Fruit fly (Drosophila melanogaster) whole organism, embryonic: ENCODE data around the gene Obp28a.

ENCODE experiments used
- ATbp ChIP-seq: fragments of 200-800 bp; sonication (Bioruptor generic); optimal IDR thresholded peaks from 2 replicates; lab custom pipeline; 2017; ENCODE audit warnings: missing biosample characterization, mild to moderate bottlenecking, missing genetic modification characterization, missing genetic modification reagents
- CG10462 ChIP-seq: fragments of 200-800 bp; sonication (Bioruptor generic); optimal IDR thresholded peaks from 2 replicates; lab custom pipeline; 2016; ENCODE audit warnings: missing biosample characterization, missing genetic modification characterization
- CG10654 ChIP-seq: fragments of 200-800 bp; sonication (Bioruptor generic); optimal IDR thresholded peaks from 2 replicates; lab custom pipeline; 2016; ENCODE audit warnings: missing biosample characterization, missing genetic modification characterization
- CG10959 ChIP-seq: fragments of 200-800 bp; sonication (Bioruptor generic); IDR thresholded peaks from 2 replicates; pipeline ENCODE4 v1.3.6; 2022; ENCODE audit warnings: missing biosample characterization, missing genetic modification characterization
- CG10979 ChIP-seq: fragments of 200-800 bp; sonication (Bioruptor generic); optimal IDR thresholded peaks from 2 replicates; lab custom pipeline; 2018; ENCODE audit warnings: missing biosample characterization, mild to moderate bottlenecking, missing genetic modification characterization, moderate library complexity
- CG11456 ChIP-seq: fragments of 200-800 bp; sonication (Bioruptor generic); IDR thresholded peaks from 3 replicates; pipeline ENCODE4 v1.3.6; 2022; ENCODE audit warnings: missing biosample characterization, missing genetic modification characterization
- CG12236 ChIP-seq: fragments of 200-800 bp; sonication (Bioruptor generic); optimal IDR thresholded peaks from 2 replicates; lab custom pipeline; 2016; ENCODE audit warnings: missing biosample characterization, missing genetic modification characterization
- CG1529 ChIP-seq: fragments of 200-800 bp; sonication (Bioruptor generic); optimal IDR thresholded peaks from 3 replicates; lab custom pipeline; 2018; ENCODE audit warnings: missing biosample characterization, missing genetic modification characterization
- CG15514 ChIP-seq: fragments of 200-800 bp; sonication (Bioruptor generic); optimal IDR thresholded peaks from 3 replicates; lab custom pipeline; 2017; ENCODE audit warnings: missing biosample characterization, missing genetic modification characterization, mild to moderate bottlenecking, moderate library complexity, missing genetic modification reagents
- CG16815 ChIP-seq: fragments of 200-800 bp; sonication (Bioruptor generic); optimal IDR thresholded peaks from 3 replicates; lab custom pipeline; 2017; ENCODE audit warnings: missing biosample characterization, mild to moderate bottlenecking, missing genetic modification characterization
- CG17328 ChIP-seq: fragments of 200-800 bp; sonication (Bioruptor generic); IDR thresholded peaks from 2 replicates; pipeline ENCODE4 v1.3.6; 2022; ENCODE audit warnings: missing biosample characterization, missing genetic modification characterization
- CG17361 ChIP-seq: fragments of 200-800 bp; sonication (Bioruptor generic); IDR thresholded peaks from 3 replicates; pipeline ENCODE4 v1.3.6; 2022; ENCODE audit warnings: missing biosample characterization, missing genetic modification characterization
- CG17568 ChIP-seq: fragments of 200-800 bp; sonication (Bioruptor generic); optimal IDR thresholded peaks from 2 replicates; lab custom pipeline; 2018; ENCODE audit warnings: missing biosample characterization, mild to moderate bottlenecking, missing genetic modification characterization, moderate library complexity
- CG17612 ChIP-seq: fragments of 200-800 bp; sonication (Bioruptor generic); IDR thresholded peaks from 2 replicates; pipeline ENCODE4 v1.3.6; 2022; ENCODE audit warnings: missing biosample characterization, missing genetic modification characterization
- CG2116 ChIP-seq: fragments of 200-800 bp; sonication (Bioruptor generic); optimal IDR thresholded peaks from 3 replicates; lab custom pipeline; 2018; ENCODE audit warnings: missing biosample characterization, mild to moderate bottlenecking, missing genetic modification characterization
- CG2199 ChIP-seq: fragments of 200-800 bp; sonication (Bioruptor generic); IDR thresholded peaks from 3 replicates; pipeline ENCODE4 v1.3.6; 2022; ENCODE audit warnings: missing biosample characterization, missing genetic modification characterization
- CG3065 ChIP-seq: fragments of 200-800 bp; sonication (Bioruptor generic); optimal IDR thresholded peaks from 2 replicates; lab custom pipeline; 2016; ENCODE audit warnings: missing biosample characterization, missing genetic modification characterization
- CG34224 ChIP-seq: fragments of 200-800 bp; sonication (Bioruptor generic); IDR thresholded peaks from 3 replicates; pipeline ENCODE4 v1.3.6; 2022; ENCODE audit warnings: missing biosample characterization, missing genetic modification characterization; ENCODE audit not compliant: partially characterized antibody
- CG4730 ChIP-seq: fragments of 200-800 bp; sonication (Bioruptor generic); IDR thresholded peaks from 2 replicates; pipeline ENCODE4 v1.3.6; 2022; ENCODE audit warnings: missing biosample characterization, missing genetic modification characterization
- CG5245 ChIP-seq: fragments of 200-800 bp; sonication (Bioruptor generic); optimal IDR thresholded peaks from 3 replicates; lab custom pipeline; 2016; ENCODE audit warnings: missing biosample characterization, missing genetic modification characterization
- CG6654 ChIP-seq: fragments of 200-800 bp; sonication (Bioruptor generic); optimal IDR thresholded peaks from 2 replicates; lab custom pipeline; 2017; ENCODE audit warnings: missing biosample characterization, mild to moderate bottlenecking, missing genetic modification characterization
- CG7357 ChIP-seq: fragments of 200-800 bp; sonication (Bioruptor generic); IDR thresholded peaks from 3 replicates; pipeline ENCODE4 v1.3.6; 2022; ENCODE audit warnings: missing biosample characterization, missing genetic modification characterization
- CG7928 ChIP-seq: fragments of 200-800 bp; sonication (Bioruptor generic); optimal IDR thresholded peaks from 2 replicates; lab custom pipeline; 2017; ENCODE audit warnings: missing biosample characterization, mild to moderate bottlenecking, missing genetic modification characterization
- Chrac-16 ChIP-seq: fragments of 200-800 bp; sonication (Bioruptor generic); optimal IDR thresholded peaks from 3 replicates; lab custom pipeline; 2016; ENCODE audit warnings: missing biosample characterization, missing genetic modification characterization
- Ets65A ChIP-seq: fragments of 200-800 bp; sonication (Bioruptor generic); peaks from one replicate; lab custom pipeline; 2016; ENCODE audit warnings: missing biosample characterization, missing genetic modification characterization
- Hand ChIP-seq: fragments of 200-800 bp; sonication (Bioruptor generic); optimal IDR thresholded peaks from 2 replicates; lab custom pipeline; 2017; ENCODE audit warnings: mild to moderate bottlenecking, missing biosample characterization, missing genetic modification reagents, missing genetic modification characterization
- Kr ChIP-seq: fragments of 200-800 bp; sonication (Bioruptor generic); optimal IDR thresholded peaks from 2 replicates; lab custom pipeline; 2017; ENCODE audit warnings: missing biosample characterization, mild to moderate bottlenecking, missing genetic modification characterization
- Med ChIP-seq: fragments of 200-800 bp; sonication (Bioruptor generic); peaks from one replicate; lab custom pipeline; 2016; ENCODE audit warnings: missing biosample characterization, missing genetic modification characterization, mild to moderate bottlenecking, inconsistent platforms, moderate library complexity
- Nf-YB ChIP-seq: fragments of 200-800 bp; sonication (Bioruptor generic); optimal IDR thresholded peaks from 3 replicates; lab custom pipeline; 2019; ENCODE audit warnings: missing biosample characterization, mild to moderate bottlenecking, missing genetic modification characterization, moderate library complexity
- Sry-β ChIP-seq: fragments of 200-800 bp; sonication (Bioruptor generic); optimal IDR thresholded peaks from 2 replicates; lab custom pipeline; 2018; ENCODE audit warnings: missing biosample characterization, mild to moderate bottlenecking, missing genetic modification characterization, moderate library complexity
- Taf1 ChIP-seq: fragments of 200-800 bp; sonication (Bioruptor generic); IDR thresholded peaks from 2 replicates; pipeline ENCODE4 v1.3.6; 2022; ENCODE audit warnings: missing biosample characterization, missing genetic modification characterization
- cad ChIP-seq: fragments of >200 bp; optimal IDR thresholded peaks from 2 replicates; lab custom pipeline; 2017; ENCODE audit warnings: missing biosample characterization, missing genetic modification characterization
- chif ChIP-seq, 2 experiments: fragments of 200-800 bp; sonication (Bioruptor generic); optimal IDR thresholded peaks; 3 replicates each; lab custom pipeline; 2016; ENCODE audit warnings: missing biosample characterization in 2 of 2, missing genetic modification characterization in 2 of 2
- chinmo ChIP-seq: fragments of 200-800 bp; sonication (Bioruptor generic); IDR thresholded peaks from 4 replicates; pipeline ENCODE4 v1.3.6; 2022; ENCODE audit warnings: missing biosample characterization, missing genetic modification characterization; ENCODE audit not compliant: partially characterized antibody
- crol ChIP-seq: fragments of 200-800 bp; sonication (Bioruptor generic); IDR thresholded peaks from 2 replicates; pipeline ENCODE4 v1.3.6; 2022; ENCODE audit warnings: missing biosample characterization, missing genetic modification characterization
- da ChIP-seq: fragments of 200-800 bp; sonication (Bioruptor generic); optimal IDR thresholded peaks from 2 replicates; lab custom pipeline; 2016; ENCODE audit warnings: missing biosample characterization, missing genetic modification characterization
- esg ChIP-seq: fragments of 200-800 bp; sonication (Bioruptor generic); conservative IDR thresholded peaks from 2 replicates; pipeline ENCODE4 v1.3.6; 2022; ENCODE audit warnings: missing biosample characterization, missing genetic modification characterization
- ken ChIP-seq: fragments of 200-800 bp; sonication (Bioruptor generic); IDR thresholded peaks from 3 replicates; pipeline ENCODE4 v1.3.6; 2022; ENCODE audit warnings: missing biosample characterization, missing genetic modification characterization
- lov ChIP-seq, 2 experiments: fragments of 200-800 bp in 1 of 2; fragments of >200 bp in 1 of 2; sonication (Bioruptor generic) in 1 of 2; IDR thresholded peaks in 1 of 2; optimal IDR thresholded peaks in 1 of 2; 2 replicates in 1 of 2; 3 replicates in 1 of 2; pipeline versions ENCODE4 v1.3.6 to Lab custom; 2017 to 2022; ENCODE audit warnings: missing biosample characterization in 1 of 2, missing genetic modification characterization in 1 of 2
- nom ChIP-seq: fragments of 200-800 bp; sonication (Bioruptor generic); optimal IDR thresholded peaks from 2 replicates; lab custom pipeline; 2017; ENCODE audit warnings: missing biosample characterization, missing genetic modification characterization, mild to moderate bottlenecking, moderate library complexity, missing genetic modification reagents
- pnt ChIP-seq: fragments of 200-800 bp; sonication (Bioruptor generic); optimal IDR thresholded peaks from 3 replicates; lab custom pipeline; 2016; ENCODE audit warnings: missing biosample characterization, missing genetic modification characterization
- scrt ChIP-seq: fragments of 200-800 bp; sonication (Bioruptor generic); optimal IDR thresholded peaks from 2 replicates; lab custom pipeline; 2018; ENCODE audit warnings: missing biosample characterization, mild to moderate bottlenecking, missing genetic modification characterization, moderate library complexity
- slou ChIP-seq: fragments of 200-800 bp; sonication (Bioruptor generic); optimal IDR thresholded peaks from 3 replicates; lab custom pipeline; 2016; ENCODE audit warnings: missing biosample characterization, missing genetic modification characterization
- sqz ChIP-seq: fragments of 200-800 bp; sonication (Bioruptor generic); optimal IDR thresholded peaks from 3 replicates; lab custom pipeline; 2018; ENCODE audit warnings: missing biosample characterization, mild to moderate bottlenecking, missing genetic modification characterization
- vvl ChIP-seq: fragments of 200-800 bp; sonication (Bioruptor generic); IDR thresholded peaks from 2 replicates; pipeline ENCODE4 v1.3.6; 2022; ENCODE audit warnings: missing biosample characterization, missing genetic modification characterization
- zf30C ChIP-seq: fragments of 200-800 bp; sonication (Bioruptor generic); optimal IDR thresholded peaks from 3 replicates; lab custom pipeline; 2018; ENCODE audit warnings: missing biosample characterization, mild to moderate bottlenecking, missing genetic modification characterization

Obp28a gene

DNA sequence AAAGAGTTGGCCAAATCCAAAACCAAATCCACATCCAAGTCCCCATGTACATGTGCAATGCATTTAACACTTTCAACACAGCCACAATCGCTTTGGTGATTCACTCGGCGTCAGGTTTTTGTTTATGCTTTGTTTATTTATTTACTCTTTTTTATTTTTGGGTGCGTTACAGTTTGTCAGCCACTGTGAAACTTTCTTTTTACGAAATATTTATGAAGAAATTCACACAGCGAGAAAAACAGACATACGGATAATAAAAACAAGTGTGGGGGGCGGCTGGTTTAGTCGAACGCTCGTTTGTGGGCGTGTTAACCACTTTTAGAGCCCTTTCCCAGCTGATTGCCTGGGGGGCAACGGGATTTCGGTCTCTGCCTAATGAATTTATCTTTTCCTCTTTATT lies 11.7 kb upstream of the Obp28a start:
- TF ChIP-seq ken (GFP tag; lab: Robert Waterston, UW) (0 out of 3 replicates have a peak, but pooled peaks have one; percentile 20), chif (GFP tag; optimal IDR thresholded peaks at IDR 0.05; lab: Kevin White, UChicago) (no peak), CG1529 (GFP tag; lab: Kevin White, UChicago) (no peak), CG10654 (GFP tag; lab: Kevin White, UChicago) (no peak), cad (peak; percentile 10), CG5245 (GFP tag; lab: Kevin White, UChicago) (no peak), vvl (GFP tag; lab: Robert Waterston, UW) (peak; percentile 33; the same call in 1 of the 2 replicates), CG6654 (GFP tag; lab: Kevin White, UChicago) (peak; percentile 93), CG17568 (GFP tag; lab: Kevin White, UChicago) (no peak), zf30C (GFP tag; lab: Kevin White, UChicago) (peak; percentile 16)

DNA sequence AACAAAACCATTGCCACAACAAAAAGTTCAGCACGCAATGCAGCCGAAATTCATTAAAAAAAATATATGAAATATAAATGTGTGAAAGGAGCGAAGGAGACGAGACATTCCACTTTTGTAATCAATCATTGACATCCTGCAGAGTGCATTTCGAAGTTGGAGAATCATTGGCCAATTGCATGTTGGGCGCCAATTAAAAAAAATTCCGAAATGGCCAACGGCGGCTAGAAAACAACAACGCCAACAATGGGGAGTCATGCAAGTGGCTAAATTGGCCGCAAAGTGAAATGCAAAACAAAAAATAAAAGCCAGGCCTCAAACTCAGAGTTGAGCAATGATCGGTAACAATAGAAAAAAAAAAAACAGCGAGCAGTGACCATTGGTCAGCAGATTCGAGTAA lies 11.3 kb upstream of the Obp28a start:
- TF ChIP-seq CG17361 (GFP tag; lab: Robert Waterston, UW), result peak; percentile 67; the same call in 2 of the 3 replicates
- TF ChIP-seq Nf-YB (GFP tag; lab: Kevin White, UChicago), result no peak
- TF ChIP-seq, all 482 proteins: peak for 1

DNA sequence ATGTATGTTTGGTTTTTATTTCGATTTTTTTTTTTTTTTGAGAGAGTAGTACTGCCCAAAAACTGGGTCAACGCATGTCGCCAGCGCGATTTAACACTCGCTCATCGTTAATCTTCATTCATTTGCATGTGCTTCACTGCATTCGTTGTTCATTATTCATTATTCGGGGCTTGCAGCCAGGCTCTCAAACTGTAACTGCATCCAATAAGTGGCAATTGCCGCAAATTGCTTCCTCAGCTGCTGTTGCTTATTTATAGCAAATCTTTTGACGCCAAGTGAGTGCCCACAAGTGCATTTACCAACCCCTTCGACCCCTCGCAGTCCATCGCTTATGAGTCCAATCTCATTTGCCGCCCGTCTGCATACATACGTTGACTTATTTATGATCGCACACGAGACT lies 10.3 kb upstream of the Obp28a start:
- TF ChIP-seq pnt (GFP tag; lab: Kevin White, UChicago) (no peak), Kr (GFP tag; lab: Kevin White, UChicago) (no peak), crol (GFP tag; lab: Robert Waterston, UW) (peak; percentile 33; the same call in 1 of the 2 replicates), Hand (GFP tag; lab: Kevin White, UChicago) (no peak), nom (GFP tag; lab: Kevin White, UChicago) (no peak), CG7928 (no peak), CG16815 (GFP tag; lab: Kevin White, UChicago) (no peak), CG7357 (GFP tag; lab: Robert Waterston, UW) (no peak), CG15514 (no peak), CG2199 (peak; percentile 90; the same call in 1 of the 3 replicates), lov (optimal IDR thresholded peaks at IDR 0.05; lab: Kevin White, UChicago) (no peak), lov (GFP tag; IDR thresholded peaks at IDR 0.05; lab: Robert Waterston, UW) (no peak), Chrac-16 (no peak), chinmo (GFP tag; lab: Robert Waterston, UW) (no peak), CG17612 (GFP tag; lab: Robert Waterston, UW) (no peak), CG10959 (GFP tag; lab: Robert Waterston, UW) (no peak), Med (peak; percentile 27), CG6654 (GFP tag; lab: Kevin White, UChicago) (peak; percentile 91), Sry-β (GFP tag; lab: Kevin White, UChicago) (no peak)

DNA sequence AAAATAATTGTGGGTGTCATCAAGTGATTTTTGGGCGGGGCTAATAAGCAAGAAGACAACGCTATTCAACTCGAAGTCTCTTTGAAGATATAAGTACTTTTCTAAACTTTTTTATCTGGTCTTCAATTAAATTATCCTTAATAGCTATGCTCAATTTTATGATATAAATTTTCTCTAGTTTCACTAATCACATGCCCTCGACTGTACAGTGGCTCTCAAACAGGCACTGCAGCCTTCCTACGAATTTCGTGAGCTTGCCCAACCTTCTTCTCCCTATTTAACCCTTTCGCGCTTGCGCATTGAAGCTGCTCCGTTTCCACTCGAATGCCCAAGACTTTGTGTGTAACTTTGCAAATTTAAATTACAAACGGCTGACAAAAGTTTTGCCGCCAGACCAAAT lies 8.8 kb upstream of the Obp28a start:
- TF ChIP-seq scrt (GFP tag; lab: Kevin White, UChicago), result no peak
- TF ChIP-seq CG1529 (GFP tag; lab: Kevin White, UChicago), result no peak
- no peak for TF ChIP-seq ATbp (GFP tag; lab: Kevin White, UChicago)
- TF ChIP-seq esg, result no peak
- TF ChIP-seq CG2116, result no peak
- no peak for TF ChIP-seq sqz (GFP tag; lab: Kevin White, UChicago)
- no peak for TF ChIP-seq CG4730 (GFP tag; lab: Robert Waterston, UW)
- TF ChIP-seq CG12236, result no peak
- TF ChIP-seq slou (GFP tag; lab: Kevin White, UChicago), result no peak
- TF ChIP-seq CG34224 (GFP tag; lab: Robert Waterston, UW), result no peak
- TF ChIP-seq CG3065 (GFP tag; lab: Kevin White, UChicago), result no peak
- no peak for TF ChIP-seq CG11456
- TF ChIP-seq Taf1 (GFP tag; lab: Robert Waterston, UW), result no peak
- TF ChIP-seq CG17328 (GFP tag; lab: Robert Waterston, UW), result no peak
- peak; percentile 2 for TF ChIP-seq CG10979 (tag; lab: Kevin White, UChicago)
- no peak for TF ChIP-seq zf30C (GFP tag; lab: Kevin White, UChicago)
- TF ChIP-seq Sry-β (GFP tag; lab: Kevin White, UChicago), result no peak
- TF ChIP-seq Ets65A (GFP tag; lab: Kevin White, UChicago), result peak; percentile 8
- 0 out of 3 replicates have a peak, but pooled peaks have one; percentile 65 for TF ChIP-seq CG2199
- TF ChIP-seq CG10462, result no peak
- no peak for TF ChIP-seq da
